Fruit fly (Drosophila melanogaster) whole organism, embryonic: ENCODE measurements around the gene Dad1.

Source experiments
- Awh ChIP-seq: fragments of 200-800 bp; sonication (Bioruptor generic); IDR thresholded peaks from 2 replicates; pipeline ENCODE4, ENCODE4 v1.3.6; 2022; ENCODE audit warnings: missing biosample characterization, missing genetic modification characterization
- B-H1 ChIP-seq: fragments of 200-800 bp; sonication (Bioruptor generic); IDR thresholded peaks from 3 replicates; pipeline ENCODE4 v1.3.6; 2022; ENCODE audit warnings: missing biosample characterization, missing genetic modification characterization
- CG10147 ChIP-seq: fragments of 200-800 bp; sonication (Bioruptor generic); optimal IDR thresholded peaks from 2 replicates; lab custom pipeline; 2019; ENCODE audit warnings: missing biosample characterization, mild to moderate bottlenecking, missing genetic modification characterization, moderate library complexity
- CG10209 ChIP-seq: fragments of 200-800 bp; sonication (Bioruptor generic); optimal IDR thresholded peaks from 3 replicates; lab custom pipeline; 2017; ENCODE audit warnings: missing biosample characterization, mild to moderate bottlenecking, missing genetic modification characterization, missing genetic modification reagents
- CG10366 ChIP-seq: fragments of 200-800 bp; sonication (Bioruptor generic); IDR thresholded peaks from 2 replicates; pipeline ENCODE4 v1.3.6; 2022; ENCODE audit warnings: missing biosample characterization, missing genetic modification characterization
- CG10565 ChIP-seq: fragments of 200-800 bp; sonication (Bioruptor generic); optimal IDR thresholded peaks from 3 replicates; lab custom pipeline; 2016; ENCODE audit warnings: missing biosample characterization, mild to moderate bottlenecking, missing genetic modification characterization
- CG10979 ChIP-seq: fragments of 200-800 bp; sonication (Bioruptor generic); optimal IDR thresholded peaks from 2 replicates; lab custom pipeline; 2018; ENCODE audit warnings: missing biosample characterization, mild to moderate bottlenecking, missing genetic modification characterization, moderate library complexity
- CG13287 ChIP-seq: fragments of 200-800 bp; sonication (Bioruptor generic); IDR thresholded peaks from 2 replicates; pipeline ENCODE4 v1.3.6; 2022; ENCODE audit warnings: missing biosample characterization, missing genetic modification characterization; ENCODE audit not compliant: partially characterized antibody
- CG13296 ChIP-seq: fragments of 200-800 bp; sonication (Bioruptor generic); optimal IDR thresholded peaks from 3 replicates; lab custom pipeline; 2018; ENCODE audit warnings: missing biosample characterization, mild to moderate bottlenecking, missing genetic modification characterization
- CG15696 ChIP-seq: fragments of 200-800 bp; sonication (Bioruptor generic); optimal IDR thresholded peaks from 2 replicates; lab custom pipeline; 2019; ENCODE audit warnings: missing biosample characterization, mild to moderate bottlenecking, missing genetic modification characterization, moderate library complexity
- CG1832 ChIP-seq: fragments of 200-800 bp; sonication (Bioruptor generic); optimal IDR thresholded peaks from 2 replicates; lab custom pipeline; 2017; ENCODE audit warnings: missing biosample characterization, mild to moderate bottlenecking, missing genetic modification characterization, inconsistent platforms
- CG3163 ChIP-seq: fragments of 200-800 bp; sonication (Bioruptor generic); optimal IDR thresholded peaks from 3 replicates; lab custom pipeline; 2016; ENCODE audit warnings: missing biosample characterization, missing genetic modification characterization
- CG4282 ChIP-seq: fragments of 200-800 bp; sonication (Bioruptor generic); optimal IDR thresholded peaks from 2 replicates; lab custom pipeline; 2016; ENCODE audit warnings: missing biosample characterization, missing genetic modification characterization
- CG4328 ChIP-seq: fragments of 200-800 bp; sonication (Bioruptor generic); optimal IDR thresholded peaks from 3 replicates; lab custom pipeline; 2017; ENCODE audit warnings: missing biosample characterization, missing genetic modification reagents, missing genetic modification characterization
- CG4424 ChIP-seq: fragments of 200-800 bp; sonication (Bioruptor generic); optimal IDR thresholded peaks from 3 replicates; lab custom pipeline; 2016; ENCODE audit warnings: missing biosample characterization, missing genetic modification characterization
- CG6765 ChIP-seq: fragments of 200-800 bp; sonication (Bioruptor generic); optimal IDR thresholded peaks from 3 replicates; lab custom pipeline; 2017; ENCODE audit warnings: missing biosample characterization, mild to moderate bottlenecking, missing genetic modification characterization
- CG7963 ChIP-seq: fragments of 200-800 bp; sonication (Bioruptor generic); IDR thresholded peaks from 3 replicates; pipeline ENCODE4 v1.3.6; 2022; ENCODE audit warnings: missing biosample characterization, missing genetic modification characterization; ENCODE audit not compliant: partially characterized antibody
- E2f1 ChIP-seq: fragments of 200-800 bp; sonication (Bioruptor generic); IDR thresholded peaks from 2 replicates; pipeline ENCODE4 v1.3.6; 2022; ENCODE audit warnings: missing biosample characterization, missing genetic modification characterization
- Elba2 ChIP-seq: fragments of 200-800 bp; sonication (Bioruptor generic); optimal IDR thresholded peaks from 3 replicates; lab custom pipeline; 2016; ENCODE audit warnings: missing biosample characterization, missing genetic modification characterization
- Fer2 ChIP-seq: fragments of 200-800 bp; sonication (Bioruptor generic); optimal IDR thresholded peaks from 2 replicates; lab custom pipeline; 2018; ENCODE audit warnings: missing biosample characterization, mild to moderate bottlenecking, missing genetic modification characterization, moderate library complexity
- GATAe ChIP-seq: fragments of 200-800 bp; sonication (Bioruptor generic); conservative IDR thresholded peaks from 2 replicates; pipeline ENCODE4 v1.3.6; 2022; ENCODE audit warnings: missing biosample characterization, missing genetic modification characterization
- H2.0 ChIP-seq: fragments of 200-800 bp; sonication (Bioruptor generic); IDR thresholded peaks from 2 replicates; pipeline ENCODE4 v1.3.6; 2022; ENCODE audit warnings: missing biosample characterization, missing genetic modification characterization
- Hr51 ChIP-seq, 2 experiments: fragments of 200-800 bp; sonication (Bioruptor generic); optimal IDR thresholded peaks; 2 replicates in 1 of 2; 3 replicates in 1 of 2; lab custom pipeline; 2016 to 2018; ENCODE audit warnings: missing biosample characterization in 2 of 2, missing genetic modification characterization in 2 of 2, mild to moderate bottlenecking in 1 of 2, moderate library complexity in 1 of 2
- MESR4 ChIP-seq: fragments of 200-800 bp; sonication (Bioruptor generic); optimal IDR thresholded peaks from 2 replicates; lab custom pipeline; 2018; ENCODE audit warnings: missing biosample characterization, mild to moderate bottlenecking, missing genetic modification characterization, moderate library complexity
- Oli ChIP-seq: fragments of 200-800 bp; sonication (Bioruptor generic); optimal IDR thresholded peaks from 2 replicates; lab custom pipeline; 2018; ENCODE audit warnings: missing biosample characterization, mild to moderate bottlenecking, missing genetic modification characterization, moderate library complexity
- Poxn ChIP-seq: fragments of 200-800 bp; sonication (Bioruptor generic); IDR thresholded peaks from 2 replicates; pipeline ENCODE4 v1.3.6; 2022; ENCODE audit warnings: missing biosample characterization, missing genetic modification characterization
- Sry-δ ChIP-seq: fragments of 200-800 bp; sonication (Bioruptor generic); optimal IDR thresholded peaks from 2 replicates; lab custom pipeline; 2016; ENCODE audit warnings: missing biosample characterization, missing genetic modification characterization
- al ChIP-seq: fragments of 200-800 bp; sonication (Bioruptor generic); IDR thresholded peaks from 2 replicates; pipeline ENCODE4 v1.3.6; 2022; ENCODE audit warnings: missing biosample characterization, missing genetic modification characterization
- aop ChIP-seq: fragments of 200-800 bp; sonication (Bioruptor generic); IDR thresholded peaks from 2 replicates; pipeline ENCODE4 v1.3.6; 2022; ENCODE audit warnings: missing biosample characterization, missing genetic modification characterization
- ara ChIP-seq: fragments of 200-800 bp; sonication (Bioruptor generic); IDR thresholded peaks from 2 replicates; pipeline ENCODE4 v1.3.6; 2022; ENCODE audit warnings: missing biosample characterization, missing genetic modification characterization
- az2 ChIP-seq: fragments of 200-800 bp; sonication (Bioruptor generic); optimal IDR thresholded peaks from 3 replicates; lab custom pipeline; 2016; ENCODE audit warnings: missing biosample characterization, missing genetic modification characterization
- cad ChIP-seq: fragments of >200 bp; optimal IDR thresholded peaks from 2 replicates; lab custom pipeline; 2017; ENCODE audit warnings: missing biosample characterization, missing genetic modification characterization
- esg ChIP-seq: fragments of 200-800 bp; sonication (Bioruptor generic); conservative IDR thresholded peaks from 2 replicates; pipeline ENCODE4 v1.3.6; 2022; ENCODE audit warnings: missing biosample characterization, missing genetic modification characterization
- exex ChIP-seq: fragments of 200-800 bp; sonication (Bioruptor generic); optimal IDR thresholded peaks from 4 replicates; lab custom pipeline; 2018; ENCODE audit warnings: missing biosample characterization, mild to moderate bottlenecking, missing genetic modification characterization, moderate library complexity
- eyg ChIP-seq: fragments of 200-800 bp; sonication (Bioruptor generic); optimal IDR thresholded peaks from 3 replicates; lab custom pipeline; 2016; ENCODE audit warnings: missing biosample characterization, missing genetic modification characterization
- fd96Cb ChIP-seq: fragments of 200-800 bp; sonication (Bioruptor generic); optimal IDR thresholded peaks from 2 replicates; lab custom pipeline; 2018; ENCODE audit warnings: missing biosample characterization, mild to moderate bottlenecking, missing genetic modification characterization, moderate library complexity
- fru ChIP-seq: fragments of >200 bp; optimal IDR thresholded peaks from 2 replicates; lab custom pipeline; 2017
- gce ChIP-seq: fragments of 200-800 bp; sonication (Bioruptor generic); IDR thresholded peaks from 3 replicates; pipeline ENCODE4 v1.3.6; 2022; ENCODE audit warnings: missing biosample characterization, missing genetic modification characterization
- gem ChIP-seq: fragments of 200-800 bp; sonication (Bioruptor generic); optimal IDR thresholded peaks from 2 replicates; lab custom pipeline; 2019; ENCODE audit warnings: missing biosample characterization, mild to moderate bottlenecking, missing genetic modification characterization, moderate library complexity
- hkb ChIP-seq, 2 experiments: fragments of 200-800 bp in 1 of 2; fragments of >200 bp in 1 of 2; sonication (Bioruptor generic) in 1 of 2; IDR thresholded peaks in 1 of 2; optimal IDR thresholded peaks in 1 of 2; 2 replicates each; pipeline versions ENCODE4 v1.3.6 to Lab custom; 2017 to 2022; ENCODE audit warnings: missing biosample characterization in 1 of 2, missing genetic modification characterization in 1 of 2
- hth ChIP-seq: fragments of >200 bp; optimal IDR thresholded peaks from 2 replicates; lab custom pipeline; 2017; ENCODE audit warnings: inconsistent platforms
- lov ChIP-seq, 2 experiments: fragments of 200-800 bp in 1 of 2; fragments of >200 bp in 1 of 2; sonication (Bioruptor generic) in 1 of 2; IDR thresholded peaks in 1 of 2; optimal IDR thresholded peaks in 1 of 2; 2 replicates in 1 of 2; 3 replicates in 1 of 2; pipeline versions ENCODE4 v1.3.6 to Lab custom; 2017 to 2022; ENCODE audit warnings: missing biosample characterization in 1 of 2, missing genetic modification characterization in 1 of 2
- org-1 ChIP-seq: fragments of 200-800 bp; sonication (Bioruptor generic); optimal IDR thresholded peaks from 2 replicates; lab custom pipeline; 2017; ENCODE audit warnings: missing biosample characterization, missing genetic modification characterization
- salm ChIP-seq: fragments of 200-800 bp; sonication (Bioruptor generic); optimal IDR thresholded peaks from 2 replicates; lab custom pipeline; 2018; ENCODE audit warnings: missing biosample characterization, mild to moderate bottlenecking, missing genetic modification characterization
- sd ChIP-seq: fragments of 200-800 bp; sonication (Bioruptor generic); optimal IDR thresholded peaks from 3 replicates; lab custom pipeline; 2018; ENCODE audit warnings: missing biosample characterization, mild to moderate bottlenecking, missing genetic modification characterization, moderate library complexity
- sim ChIP-seq: fragments of 200-800 bp; sonication (Bioruptor generic); IDR thresholded peaks from 2 replicates; pipeline ENCODE4 v1.3.6; 2022; ENCODE audit warnings: missing biosample characterization, missing genetic modification characterization
- slbo ChIP-seq: fragments of 200-800 bp; sonication (Bioruptor generic); IDR thresholded peaks from 2 replicates; pipeline ENCODE4 v1.3.6; 2022; ENCODE audit warnings: missing biosample characterization, missing genetic modification characterization
- slou ChIP-seq: fragments of 200-800 bp; sonication (Bioruptor generic); optimal IDR thresholded peaks from 3 replicates; lab custom pipeline; 2016; ENCODE audit warnings: missing biosample characterization, missing genetic modification characterization
- sug ChIP-seq: fragments of 200-800 bp; optimal IDR thresholded peaks from 2 replicates; lab custom pipeline; 2019; ENCODE audit warnings: missing biosample characterization, mild to moderate bottlenecking, missing genetic modification characterization, moderate library complexity
- tll ChIP-seq, 2 experiments: fragments of 200-800 bp in 1 of 2; fragments of >200 bp in 1 of 2; sonication (Bioruptor generic) in 1 of 2; optimal IDR thresholded peaks; 2 replicates each; lab custom pipeline; 2017 to 2019; ENCODE audit warnings: missing biosample characterization in 2 of 2, missing genetic modification characterization in 2 of 2, mild to moderate bottlenecking in 1 of 2, moderate library complexity in 1 of 2
- yki ChIP-seq: fragments of >200 bp; optimal IDR thresholded peaks from 3 replicates; lab custom pipeline; 2018

Gene Dad1

DNA sequence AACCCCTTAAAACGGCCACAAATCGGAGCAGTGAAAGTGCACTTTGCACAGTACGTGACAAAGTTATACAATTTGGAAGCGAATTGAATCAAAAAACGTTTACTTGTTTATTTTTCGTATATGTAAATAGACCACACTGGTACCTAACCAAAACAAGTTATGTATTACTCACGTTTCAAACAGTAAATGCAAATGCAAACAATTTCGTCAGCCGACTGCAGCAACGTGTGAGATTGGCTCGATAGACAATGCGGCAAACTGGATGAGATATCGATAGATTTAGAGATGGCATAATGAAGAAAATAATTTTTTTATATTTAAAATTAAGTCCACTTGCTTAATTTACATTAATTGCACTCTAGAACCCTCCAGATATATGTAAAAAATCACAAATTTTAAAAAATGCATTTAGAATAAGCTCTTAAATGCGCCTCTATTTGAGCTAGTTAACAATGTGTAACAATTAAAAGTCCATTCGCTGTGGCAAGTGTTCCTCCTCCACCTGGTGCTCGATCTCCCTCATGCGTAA, 2.4 kb downstream of the Dad1 start, which contains the start of gene AlaRS (continued):
- TF ChIP-seq CG15696 (no peak), CG13287 (GFP tag; lab: Robert Waterston, UW) (peak; percentile 83), CG1832 (no peak), org-1 (GFP tag; lab: Kevin White, UChicago) (no peak), cad (no peak), al (GFP tag; lab: Robert Waterston, UW) (no peak), eyg (GFP tag; lab: Kevin White, UChicago) (no peak), aop (GFP tag; lab: Robert Waterston, UW) (no peak), hkb (optimal IDR thresholded peaks at IDR 0.05; lab: Kevin White, UChicago) (no peak), hkb (GFP tag; IDR thresholded peaks at IDR 0.05; lab: Robert Waterston, UW) (no peak; the same call in 1 of the 2 replicates), slbo (GFP tag; lab: Robert Waterston, UW) (peak; percentile 37; the same call in 1 of the 2 replicates), CG4328 (peak; percentile 27), Hr51 (GFP tag; optimal IDR thresholded peaks at IDR 0.05; lab: Kevin White, UChicago) (peak in 1 of 2 experiments; percentile 46), CG10366 (GFP tag; lab: Robert Waterston, UW) (no peak), E2f1 (no peak), Awh (GFP tag; lab: Robert Waterston, UW) (no peak), az2 (GFP tag; lab: Kevin White, UChicago) (no peak), CG10147 (GFP tag; lab: Kevin White, UChicago) (peak; percentile 21), Sry-δ (GFP tag; lab: Kevin White, UChicago) (peak; percentile 71), gem (tag; lab: Kevin White, UChicago) (peak; percentile 70), CG4424 (GFP tag; lab: Kevin White, UChicago) (peak; percentile 22), sug (tag; lab: Kevin White, UChicago) (peak; percentile 33), GATAe (GFP tag; lab: Robert Waterston, UW) (no peak), salm (tag; lab: Kevin White, UChicago) (no peak), exex (tag; lab: Kevin White, UChicago) (peak; percentile 5), CG3163 (GFP tag; lab: Kevin White, UChicago) (no peak), fd96Cb (tag; lab: Kevin White, UChicago) (no peak), slou (no peak), CG4282 (no peak), CG10565 (GFP tag; lab: Kevin White, UChicago) (no peak), sd (tag; lab: Kevin White, UChicago) (no peak), H2.0 (GFP tag; lab: Robert Waterston, UW) (no peak), MESR4 (GFP tag; lab: Kevin White, UChicago) (peak; percentile 77), Poxn (GFP tag; lab: Robert Waterston, UW) (no peak), Fer2 (no peak), esg (peak; percentile 18; the same call in 1 of the 2 replicates), ara (GFP tag; lab: Robert Waterston, UW) (no peak), hth (lab: Kevin White, UChicago) (no peak), Oli (tag; lab: Kevin White, UChicago) (peak; percentile 9), lov (optimal IDR thresholded peaks at IDR 0.05; lab: Kevin White, UChicago) (no peak), lov (GFP tag; IDR thresholded peaks at IDR 0.05; lab: Robert Waterston, UW) (no peak), fru (lab: Kevin White, UChicago) (no peak), CG10209 (GFP tag; lab: Kevin White, UChicago) (peak; percentile 31), B-H1 (GFP tag; lab: Robert Waterston, UW) (no peak), CG6765 (GFP tag; lab: Kevin White, UChicago) (no peak), CG13296 (GFP tag; lab: Kevin White, UChicago) (peak; percentile 50), gce (GFP tag; lab: Robert Waterston, UW) (no peak), sim (GFP tag; lab: Robert Waterston, UW) (no peak), CG10979 (tag; lab: Kevin White, UChicago) (peak; percentile 30), CG7963 (no peak), Elba2 (GFP tag; lab: Kevin White, UChicago) (no peak), tll (GFP tag; optimal IDR thresholded peaks at IDR 0.05; lab: Kevin White, UChicago) (no peak), yki (lab: Kevin White, UChicago) (no peak)
